Fruit fly (Drosophila melanogaster): ENCODE measurements around the gene CG7065.

dm6 chrX:9132589-9133237, 9.6 kb upstream of the CG7065 start:
- TF ChIP-seq cic (GFP tag; optimal IDR thresholded peaks at IDR 0.05) (no peak), CG12768 (GFP tag; optimal IDR thresholded peaks at IDR 0.05) (no peak), Hr96 (GFP tag; optimal IDR thresholded peaks at IDR 0.05) (no peak), CG7101 (tag; optimal IDR thresholded peaks at IDR 0.05) (no peak), CG5204 (GFP tag; optimal IDR thresholded peaks at IDR 0.05) (no peak), CG7045 (GFP tag; optimal IDR thresholded peaks at IDR 0.05) (no peak), toe (GFP tag; optimal IDR thresholded peaks at IDR 0.05) (no peak), bab1 (GFP tag; optimal IDR thresholded peaks at IDR 0.05) (no peak), Mnt (GFP tag; optimal IDR thresholded peaks at IDR 0.05) (no peak), CG33017 (tag; optimal IDR thresholded peaks at IDR 0.05) (no peak), Clk (GFP tag; optimal IDR thresholded peaks at IDR 0.05) (no peak), tj (GFP tag; optimal IDR thresholded peaks at IDR 0.05) (no peak)
